Fruit fly (Drosophila melanogaster): Measurements from ENCODE around the gene bif.

Gene bif

DNA sequence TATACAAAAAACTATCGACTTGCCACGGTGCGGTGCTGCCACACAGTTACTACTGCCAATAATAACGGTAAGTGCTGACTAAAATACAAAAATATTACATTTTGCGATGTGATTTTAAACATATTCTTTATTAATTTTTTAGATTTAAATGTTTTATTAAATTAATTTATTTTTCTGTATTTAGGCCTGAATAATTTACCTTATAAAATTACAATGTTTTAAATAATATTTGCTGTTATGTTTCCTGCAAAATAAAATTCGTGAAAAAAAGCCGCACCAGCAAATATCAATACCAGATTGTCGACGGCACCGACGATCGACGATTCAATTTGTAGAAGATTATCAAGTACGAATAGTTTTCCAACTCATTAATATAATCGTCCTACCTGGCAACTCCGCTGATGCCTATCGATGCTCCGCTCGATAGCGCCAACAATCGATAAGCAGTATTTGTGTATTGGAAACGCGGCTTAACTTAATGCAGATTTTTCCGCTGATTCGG lies at the start of gene bif, which contains the start of gene Vlet (continued):
- TF ChIP-seq CG10543 (GFP tag; optimal IDR thresholded peaks at IDR 0.05) (peak; percentile 70), lov (optimal IDR thresholded peaks at IDR 0.05) (no peak), lov (GFP tag; IDR thresholded peaks at IDR 0.05) (0 out of 3 replicates have a peak, but pooled peaks have one; percentile 9), ewg (GFP tag; optimal IDR thresholded peaks at IDR 0.05) (peak; percentile 50), CG11093 (GFP tag; IDR thresholded peaks at IDR 0.05) (no peak), CG2712 (tag; optimal IDR thresholded peaks at IDR 0.05) (peak; percentile 80), peb (GFP tag; IDR thresholded peaks at IDR 0.05) (no peak), CG4820 (GFP tag; optimal IDR thresholded peaks at IDR 0.05) (peak; percentile 46), CG18619 (GFP tag; optimal IDR thresholded peaks at IDR 0.05) (peak; percentile 69), h (optimal IDR thresholded peaks at IDR 0.05) (no peak), bcd (GFP tag; optimal IDR thresholded peaks at IDR 0.05) (peak; percentile 65), ind (GFP tag; optimal IDR thresholded peaks at IDR 0.05) (peak; percentile 74), Dad (GFP tag; optimal IDR thresholded peaks at IDR 0.05) (peak; percentile 7), org-1 (GFP tag; optimal IDR thresholded peaks at IDR 0.05) (no peak), CG4282 (GFP tag; optimal IDR thresholded peaks at IDR 0.05) (no peak), Trl (optimal IDR thresholded peaks at IDR 0.05) (no peak), Trl (GFP tag; optimal IDR thresholded peaks at IDR 0.05) (peak; percentile 44), ap (GFP tag; IDR thresholded peaks at IDR 0.05) (0 out of 2 replicates have a peak, but pooled peaks have one; percentile 8), ems (GFP tag; optimal IDR thresholded peaks at IDR 0.05) (peak; percentile 40), CG4730 (GFP tag; IDR thresholded peaks at IDR 0.05) (no peak), MBD-R2 (GFP tag; IDR thresholded peaks at IDR 0.05) (peak; percentile 48), CG10366 (GFP tag; IDR thresholded peaks at IDR 0.05) (peak; percentile 41; the same call in 1 of the 2 replicates), CG9437 (GFP tag; optimal IDR thresholded peaks at IDR 0.05) (peak; percentile 64), en (GFP tag; optimal IDR thresholded peaks at IDR 0.05) (no peak), Hand (GFP tag; optimal IDR thresholded peaks at IDR 0.05) (no peak), dpn (GFP tag; optimal IDR thresholded peaks at IDR 0.05) (peak; percentile 37 to 60), crc (GFP tag; optimal IDR thresholded peaks at IDR 0.05) (no peak), lab (GFP tag; optimal IDR thresholded peaks at IDR 0.05) (no peak), CG8388 (GFP tag; optimal IDR thresholded peaks at IDR 0.05) (peak; percentile 73), CG9797 (GFP tag; optimal IDR thresholded peaks at IDR 0.05) (no peak), Lpt (GFP tag; optimal IDR thresholded peaks at IDR 0.05) (no peak), grn (GFP tag; optimal IDR thresholded peaks at IDR 0.05) (no peak), CoRest (tag; optimal IDR thresholded peaks at IDR 0.05) (peak; percentile 85), Nf-YC (tag; optimal IDR thresholded peaks at IDR 0.05) (peak; percentile 64), Ravus (GFP tag; IDR thresholded peaks at IDR 0.05) (no peak), Poxn (GFP tag; IDR thresholded peaks at IDR 0.05) (no peak), Sox102F (GFP tag; optimal IDR thresholded peaks at IDR 0.05) (no peak), prd (optimal IDR thresholded peaks at IDR 0.05) (no peak), prd (GFP tag; IDR thresholded peaks at IDR 0.05) (0 out of 3 replicates have a peak, but pooled peaks have one; percentile 50), chm (GFP tag; IDR thresholded peaks at IDR 0.05) (no peak), Sry-β (GFP tag; optimal IDR thresholded peaks at IDR 0.05) (peak; percentile 14), CG8290 (GFP tag; optimal IDR thresholded peaks at IDR 0.05) (peak; percentile 34), CG8290 (tag; optimal IDR thresholded peaks at IDR 0.05) (peak in 1 of 2 experiments; percentile 25), CG1024 (GFP tag; IDR thresholded peaks at IDR 0.05) (no peak), CG9932 (GFP tag; IDR thresholded peaks at IDR 0.05) (peak; percentile 74), HLHmδ (GFP tag; optimal IDR thresholded peaks at IDR 0.05) (no peak), bowl (GFP tag; IDR thresholded peaks at IDR 0.05) (no peak), ac (GFP tag; optimal IDR thresholded peaks at IDR 0.05) (no peak), sd (tag; optimal IDR thresholded peaks at IDR 0.05) (no peak), bab2 (GFP tag; optimal IDR thresholded peaks at IDR 0.05) (no peak), NfI (GFP tag; optimal IDR thresholded peaks at IDR 0.05) (peak; percentile 75), Ets97D (GFP tag; optimal IDR thresholded peaks at IDR 0.05) (peak; percentile 25), btn (GFP tag; optimal IDR thresholded peaks at IDR 0.05) (no peak)

Data from whole organism, embryonic.